Worm (Caenorhabditis elegans) whole organism, young adult: ENCODE results near the gene tsp-8.

Source experiments
- B0019.2 ChIP-seq: fragments of 200-800 bp; sonication (Bioruptor generic); conservative IDR thresholded peaks from 2 replicates; pipeline ENCODE4 v1.3.6; 2022; ENCODE audit warnings: missing genetic modification reagents, missing genetic modification characterization, missing compliant biosample characterization
- B0336.3 ChIP-seq: fragments of 200-800 bp; sonication (Bioruptor generic); IDR thresholded peaks from 2 replicates; pipeline ENCODE4 v1.3.6; 2022; ENCODE audit warnings: missing genetic modification characterization, missing compliant biosample characterization
- D2030.7 ChIP-seq: fragments of 200-800 bp; sonication (Bioruptor generic); IDR thresholded peaks from 2 replicates; pipeline ENCODE4 v1.3.6; 2022; ENCODE audit warnings: missing genetic modification reagents, missing genetic modification characterization, missing compliant biosample characterization
- F33H1.4 ChIP-seq: fragments of 200-800 bp; sonication (Bioruptor generic); IDR thresholded peaks from 2 replicates; pipeline ENCODE4 v1.3.6; 2022; ENCODE audit warnings: missing genetic modification reagents, missing genetic modification characterization, missing compliant biosample characterization
- F37B4.10 ChIP-seq: fragments of 200-800 bp; sonication (Bioruptor generic); IDR thresholded peaks from 2 replicates; pipeline ENCODE4 v1.3.6; 2022; ENCODE audit warnings: missing genetic modification characterization, missing compliant biosample characterization
- F49E8.2 ChIP-seq: sonication (generic microtip); optimal IDR thresholded peaks from 3 replicates; lab custom pipeline; 2017; ENCODE audit warnings: missing genetic modification characterization, mild to moderate bottlenecking, missing compliant biosample characterization, antibody characterized with exemption, moderate library complexity; ENCODE audit not compliant: insufficient read depth
- F55B11.4 ChIP-seq: sonication (generic microtip); optimal IDR thresholded peaks from 2 replicates; lab custom pipeline; 2016; ENCODE audit warnings: missing compliant biosample characterization, missing genetic modification characterization, borderline replicate concordance; ENCODE audit not compliant: insufficient read depth
- F57A8.1 ChIP-seq: fragments of 200-800 bp; sonication (Bioruptor generic); optimal IDR thresholded peaks from 2 replicates; lab custom pipeline; 2018; ENCODE audit warnings: mild to moderate bottlenecking, missing genetic modification characterization, moderate library complexity, missing compliant biosample characterization
- K11D2.4 ChIP-seq: fragments of 200-800 bp; sonication (Bioruptor generic); IDR thresholded peaks from 2 replicates; pipeline ENCODE4 v1.3.6; 2022; ENCODE audit warnings: missing genetic modification reagents, missing genetic modification characterization, missing compliant biosample characterization
- Y67H2A.10 ChIP-seq: fragments of 200-800 bp; sonication (Bioruptor generic); conservative IDR thresholded peaks from 2 replicates; pipeline ENCODE4 v1.3.6; 2022; ENCODE audit warnings: missing genetic modification reagents, missing genetic modification characterization, missing compliant biosample characterization
- Y79H2A.3 ChIP-seq: fragments of 200-800 bp; sonication (Bioruptor generic); conservative IDR thresholded peaks from 2 replicates; pipeline ENCODE4 v1.3.6; 2022; ENCODE audit warnings: missing genetic modification reagents, missing genetic modification characterization, missing compliant biosample characterization
- ZK185.1 ChIP-seq: sonication (generic microtip); optimal IDR thresholded peaks from 2 replicates; lab custom pipeline; 2016; ENCODE audit warnings: mild to moderate bottlenecking, missing genetic modification characterization, missing compliant biosample characterization; ENCODE audit not compliant: poor library complexity, severe bottlenecking
- attf-6 ChIP-seq: fragments of 200-800 bp; sonication (Bioruptor generic); IDR thresholded peaks from 2 replicates; pipeline ENCODE4 v1.3.6; 2022; ENCODE audit warnings: missing genetic modification reagents, missing genetic modification characterization, missing compliant biosample characterization
- bed-1 ChIP-seq: fragments of 200-800 bp; sonication (Bioruptor generic); IDR thresholded peaks from 2 replicates; pipeline ENCODE4 v1.3.6; 2022; ENCODE audit warnings: missing genetic modification reagents, missing genetic modification characterization, missing compliant biosample characterization
- cebp-2 ChIP-seq: fragments of 200-800 bp; sonication (Bioruptor generic); IDR thresholded peaks from 2 replicates; pipeline ENCODE4 v1.3.6; 2022; ENCODE audit warnings: missing genetic modification characterization, missing compliant biosample characterization
- ceh-40 ChIP-seq: fragments of 200-800 bp; sonication (Bioruptor generic); IDR thresholded peaks from 2 replicates; pipeline ENCODE4 v1.3.6; 2022; ENCODE audit warnings: missing genetic modification characterization, missing compliant biosample characterization
- ceh-91 ChIP-seq: fragments of 200-800 bp; sonication (Bioruptor generic); IDR thresholded peaks from 2 replicates; pipeline ENCODE4 v1.3.6; 2022; ENCODE audit warnings: missing genetic modification reagents, missing genetic modification characterization, missing compliant biosample characterization
- die-1 ChIP-seq: sonication (generic microtip); optimal IDR thresholded peaks from 2 replicates; lab custom pipeline; 2016; ENCODE audit warnings: missing genotype, mild to moderate bottlenecking, missing genetic modification characterization, missing compliant biosample characterization
- egl-44 ChIP-seq: fragments of 200-800 bp; sonication (Bioruptor generic); IDR thresholded peaks from 2 replicates; pipeline ENCODE4 v1.3.6; 2022; ENCODE audit warnings: missing genetic modification reagents, missing genetic modification characterization, missing compliant biosample characterization
- ets-4 ChIP-seq: fragments of 200-800 bp; sonication (Bioruptor generic); optimal IDR thresholded peaks from 2 replicates; lab custom pipeline; 2018; ENCODE audit warnings: mild to moderate bottlenecking, missing genetic modification characterization, missing compliant biosample characterization
- fkh-3 ChIP-seq: sonication (generic microtip); optimal IDR thresholded peaks from 2 replicates; lab custom pipeline; 2016; ENCODE audit warnings: mild to moderate bottlenecking, missing genetic modification characterization, missing compliant biosample characterization
- hlh-12 ChIP-seq: sonication (generic microtip); optimal IDR thresholded peaks from 2 replicates; lab custom pipeline; 2016; ENCODE audit warnings: missing genetic modification characterization, missing compliant biosample characterization
- let-607 ChIP-seq, 2 experiments: fragments of 200-800 bp in 1 of 2; sonication (Bioruptor generic) in 1 of 2; sonication (generic microtip) in 1 of 2; optimal IDR thresholded peaks; 2 replicates each; lab custom pipeline; 2016 to 2018; ENCODE audit warnings: mild to moderate bottlenecking in 2 of 2, missing compliant biosample characterization in 2 of 2, missing genetic modification characterization in 2 of 2, moderate library complexity in 2 of 2, missing genotype in 1 of 2
- lin-35 ChIP-seq, 3 experiments: fragments of 150-350 bp in 2 of 3; sonication (generic microtip) in 1 of 3; optimal IDR thresholded peaks; 2 replicates each; lab custom pipeline; 2014 to 2018; ENCODE audit warnings: missing biosample characterization in 3 of 3, missing genetic modification characterization in 3 of 3, missing genetic modification reagents in 3 of 3
- lsy-27 ChIP-seq: sonication (generic microtip); optimal IDR thresholded peaks from 2 replicates; lab custom pipeline; 2017; ENCODE audit warnings: missing genetic modification characterization, mild to moderate bottlenecking, missing compliant biosample characterization, antibody characterized with exemption, missing genotype, borderline replicate concordance; ENCODE audit not compliant: insufficient read depth
- nfya-1 ChIP-seq: sonication (generic microtip); optimal IDR thresholded peaks from 2 replicates; lab custom pipeline; 2017; ENCODE audit warnings: antibody characterized with exemption, missing compliant biosample characterization, missing genetic modification characterization, borderline replicate concordance; ENCODE audit not compliant: insufficient read depth
- nhr-27 ChIP-seq: fragments of 200-800 bp; sonication (Bioruptor generic); optimal IDR thresholded peaks from 2 replicates; lab custom pipeline; 2018; ENCODE audit warnings: mild to moderate bottlenecking, missing genetic modification characterization, moderate library complexity, missing compliant biosample characterization
- pbrm-1 ChIP-seq: fragments of 200-800 bp; sonication (Bioruptor generic); IDR thresholded peaks from 2 replicates; pipeline ENCODE4 v1.3.6; 2022; ENCODE audit warnings: missing genetic modification reagents, missing genetic modification characterization, missing compliant biosample characterization
- snpc-1.1 ChIP-seq: sonication (generic microtip); optimal IDR thresholded peaks from 2 replicates; lab custom pipeline; 2017; ENCODE audit warnings: missing genetic modification characterization, mild to moderate bottlenecking, missing compliant biosample characterization, antibody characterized with exemption, moderate library complexity, missing genotype, missing genetic modification reagents; ENCODE audit not compliant: insufficient read depth
- snpc-3.4 ChIP-seq: sonication (generic microtip); optimal IDR thresholded peaks from 2 replicates; lab custom pipeline; 2017; ENCODE audit warnings: missing genetic modification characterization, mild to moderate bottlenecking, missing compliant biosample characterization, antibody characterized with exemption, moderate library complexity, missing genotype, missing genetic modification reagents
- sptf-2 ChIP-seq: fragments of 200-800 bp; sonication (Bioruptor generic); optimal IDR thresholded peaks from 2 replicates; lab custom pipeline; 2018; ENCODE audit warnings: mild to moderate bottlenecking, missing genetic modification characterization, missing compliant biosample characterization
- tlf-1 ChIP-seq: fragments of 200-800 bp; sonication (Bioruptor generic); optimal IDR thresholded peaks from 2 replicates; lab custom pipeline; 2018; ENCODE audit warnings: mild to moderate bottlenecking, missing genetic modification characterization, missing compliant biosample characterization
- unc-62 ChIP-seq: fragments of 150-350 bp; optimal IDR thresholded peaks from 2 replicates; lab custom pipeline; 2014; ENCODE audit warnings: missing biosample characterization, missing genetic modification reagents, missing genetic modification characterization
- ztf-22 ChIP-seq: fragments of 200-800 bp; sonication (Bioruptor generic); optimal IDR thresholded peaks from 2 replicates; lab custom pipeline; 2018; ENCODE audit warnings: mild to moderate bottlenecking, missing genetic modification characterization, moderate library complexity, missing compliant biosample characterization
- ztf-25 ChIP-seq: fragments of 200-800 bp; sonication (Bioruptor generic); IDR thresholded peaks from 2 replicates; pipeline ENCODE4 v1.3.6; 2022; ENCODE audit warnings: missing genetic modification reagents, missing genetic modification characterization, missing compliant biosample characterization
- ztf-26 ChIP-seq: sonication (generic microtip); optimal IDR thresholded peaks from 2 replicates; lab custom pipeline; 2017; ENCODE audit warnings: missing genetic modification characterization, missing compliant biosample characterization

Gene tsp-8

DNA sequence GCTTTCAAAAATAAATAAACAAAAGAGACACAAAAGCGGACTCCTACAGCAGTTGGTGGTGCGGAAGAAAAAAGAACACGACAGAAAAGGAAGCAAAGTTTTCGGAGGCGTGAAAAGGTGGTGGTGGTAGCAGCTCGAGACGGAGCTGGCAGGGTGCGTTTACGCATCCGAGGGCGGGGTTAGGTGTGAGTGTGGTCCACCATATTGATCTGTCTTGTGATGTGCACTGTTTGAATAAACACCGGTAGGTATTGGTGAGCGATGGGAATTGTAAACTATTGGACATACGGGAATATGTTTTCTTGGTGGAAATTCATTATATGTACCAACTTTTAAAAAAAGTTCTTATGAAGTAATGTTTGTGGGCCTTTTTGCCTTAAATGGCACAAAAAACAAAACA is 31.7 kb upstream of the tsp-8 start, which contains the start of gene C05G5.5:
Gene C05G5.5, minus strand, starts transcription at position 101 of the 400 bp plus-strand sequence.
- no peak for TF ChIP-seq tlf-1 (GFP tag; lab: Kevin White, UChicago)
- no peak for TF ChIP-seq ZK185.1 (tag; lab: Kevin White, UChicago)
- TF ChIP-seq sptf-2 (GFP tag; lab: Kevin White, UChicago) = no peak
- no peak for TF ChIP-seq let-607 (tag; optimal IDR thresholded peaks at IDR 0.05; lab: Kevin White, UChicago)
- TF ChIP-seq F33H1.4 (GFP tag; lab: Robert Waterston, UW) = no peak
- TF ChIP-seq ceh-40 = no peak
- no peak for TF ChIP-seq Y79H2A.3 (GFP tag; lab: Robert Waterston, UW)
- no peak for TF ChIP-seq egl-44 (GFP tag; lab: Robert Waterston, UW)
- TF ChIP-seq nfya-1 (tag; lab: Kevin White, UChicago) = no peak
- TF ChIP-seq D2030.7 = no peak
- TF ChIP-seq K11D2.4 (GFP tag; lab: Robert Waterston, UW) = no peak
- no peak for TF ChIP-seq die-1 (tag; lab: Kevin White, UChicago)
- no peak for TF ChIP-seq B0336.3 (GFP tag; lab: Robert Waterston, UW)
- no peak for TF ChIP-seq attf-6 (GFP tag; lab: Robert Waterston, UW)
- TF ChIP-seq snpc-1.1 (tag; lab: Kevin White, UChicago) = no peak
- TF ChIP-seq unc-62 (GFP tag; lab: Kevin White, UChicago) = no peak
- TF ChIP-seq fkh-3 = no peak
- TF ChIP-seq ets-4 = no peak
- no peak for TF ChIP-seq lin-35 (GFP tag; optimal IDR thresholded peaks at IDR 0.05; lab: Kevin White, UChicago)
- TF ChIP-seq B0019.2 = no peak

ce11 chrX:14760166-14760565 is 30.9 kb upstream of the tsp-8 start:
- TF ChIP-seq ztf-22 (GFP tag; lab: Kevin White, UChicago) (no peak), hlh-12 (tag; lab: Kevin White, UChicago) (no peak), ztf-26 (no peak), attf-6 (GFP tag; lab: Robert Waterston, UW) (no peak), cebp-2 (GFP tag; lab: Robert Waterston, UW) (no peak), Y67H2A.10 (GFP tag; lab: Robert Waterston, UW) (no peak), snpc-3.4 (tag; lab: Kevin White, UChicago) (no peak), ceh-91 (GFP tag; lab: Robert Waterston, UW) (no peak), tlf-1 (GFP tag; lab: Kevin White, UChicago) (no peak), nhr-27 (tag; lab: Kevin White, UChicago) (no peak), F55B11.4 (no peak), lsy-27 (no peak), ztf-25 (GFP tag; lab: Robert Waterston, UW) (no peak), pbrm-1 (GFP tag; lab: Robert Waterston, UW) (no peak), F57A8.1 (GFP tag; lab: Kevin White, UChicago) (no peak), K11D2.4 (GFP tag; lab: Robert Waterston, UW) (no peak), bed-1 (GFP tag; lab: Robert Waterston, UW) (no peak), F49E8.2 (tag; lab: Kevin White, UChicago) (no peak), F37B4.10 (GFP tag; lab: Robert Waterston, UW) (no peak)
